Fruit fly (Drosophila melanogaster) whole organism, embryonic: Measurements from ENCODE around the gene CG7381.
A peak's percentile ranks its signal among the peaks of the same experiment; 100 is the strongest.

ENCODE experiments used
- CG10147 ChIP-seq: fragments of 200-800 bp; sonication (Bioruptor generic); optimal IDR thresholded peaks from 2 replicates; lab custom pipeline; 2019; ENCODE audit warnings: missing biosample characterization, mild to moderate bottlenecking, missing genetic modification characterization, moderate library complexity
- CG10979 ChIP-seq: fragments of 200-800 bp; sonication (Bioruptor generic); optimal IDR thresholded peaks from 2 replicates; lab custom pipeline; 2018; ENCODE audit warnings: missing biosample characterization, mild to moderate bottlenecking, missing genetic modification characterization, moderate library complexity
- CG11695 ChIP-seq: fragments of 200-800 bp; sonication (Bioruptor generic); IDR thresholded peaks from 3 replicates; pipeline ENCODE4 v1.3.6; 2022; ENCODE audit warnings: missing biosample characterization, missing genetic modification characterization
- CG11696 ChIP-seq: fragments of 200-800 bp; sonication (Bioruptor generic); IDR thresholded peaks from 2 replicates; pipeline ENCODE4 v1.3.6; 2022; ENCODE audit warnings: missing biosample characterization, missing genetic modification characterization
- CG13296 ChIP-seq: fragments of 200-800 bp; sonication (Bioruptor generic); optimal IDR thresholded peaks from 3 replicates; lab custom pipeline; 2018; ENCODE audit warnings: missing biosample characterization, mild to moderate bottlenecking, missing genetic modification characterization
- CG14050 ChIP-seq: fragments of 200-800 bp; sonication (Bioruptor generic); IDR thresholded peaks from 3 replicates; pipeline ENCODE4 v1.3.6; 2022; ENCODE audit warnings: missing biosample characterization, missing genetic modification characterization
- CG15601 ChIP-seq: fragments of 200-800 bp; sonication (Bioruptor generic); optimal IDR thresholded peaks from 3 replicates; lab custom pipeline; 2019; ENCODE audit warnings: missing biosample characterization, mild to moderate bottlenecking, missing genetic modification characterization, moderate library complexity
- CG1603 ChIP-seq: fragments of 200-800 bp; sonication (Bioruptor generic); optimal IDR thresholded peaks from 2 replicates; lab custom pipeline; 2019; ENCODE audit warnings: missing biosample characterization, mild to moderate bottlenecking, missing genetic modification characterization, moderate library complexity
- CG1647 ChIP-seq: fragments of 200-800 bp; sonication (Bioruptor generic); optimal IDR thresholded peaks from 3 replicates; lab custom pipeline; 2016; ENCODE audit warnings: missing biosample characterization, missing genetic modification characterization
- CG17361 ChIP-seq: fragments of 200-800 bp; sonication (Bioruptor generic); IDR thresholded peaks from 3 replicates; pipeline ENCODE4 v1.3.6; 2022; ENCODE audit warnings: missing biosample characterization, missing genetic modification characterization
- CG2120 ChIP-seq: fragments of 200-800 bp; sonication (Bioruptor generic); optimal IDR thresholded peaks from 3 replicates; lab custom pipeline; 2016; ENCODE audit warnings: missing biosample characterization, missing genetic modification characterization
- CG2202 ChIP-seq: fragments of 200-800 bp; sonication (Bioruptor generic); optimal IDR thresholded peaks from 2 replicates; lab custom pipeline; 2018; ENCODE audit warnings: missing biosample characterization, mild to moderate bottlenecking, missing genetic modification characterization
- CG2678 ChIP-seq: fragments of 200-800 bp; sonication (Bioruptor generic); optimal IDR thresholded peaks from 3 replicates; lab custom pipeline; 2019; ENCODE audit warnings: missing biosample characterization, mild to moderate bottlenecking, missing genetic modification characterization, moderate library complexity
- CG4404 ChIP-seq: fragments of 200-800 bp; sonication (Bioruptor generic); IDR thresholded peaks from 2 replicates; pipeline ENCODE4 v1.3.6; 2022; ENCODE audit warnings: missing biosample characterization, missing genetic modification characterization
- CG5245 ChIP-seq: fragments of 200-800 bp; sonication (Bioruptor generic); optimal IDR thresholded peaks from 3 replicates; lab custom pipeline; 2016; ENCODE audit warnings: missing biosample characterization, missing genetic modification characterization
- CG6175 ChIP-seq: fragments of 200-800 bp; sonication (Bioruptor generic); IDR thresholded peaks from 3 replicates; pipeline ENCODE4 v1.3.6; 2022; ENCODE audit warnings: missing biosample characterization, missing genetic modification characterization
- CG7839 ChIP-seq: fragments of 200-800 bp; sonication (Bioruptor generic); optimal IDR thresholded peaks from 3 replicates; lab custom pipeline; 2018; ENCODE audit warnings: missing biosample characterization, mild to moderate bottlenecking, missing genetic modification characterization, moderate library complexity
- CG9215 ChIP-seq: fragments of 200-800 bp; sonication (Bioruptor generic); IDR thresholded peaks from 2 replicates; pipeline ENCODE4 v1.3.6; 2022; ENCODE audit warnings: missing biosample characterization, missing genetic modification characterization
- CG9932 ChIP-seq: fragments of 200-800 bp; sonication (Bioruptor generic); IDR thresholded peaks from 2 replicates; pipeline ENCODE4 v1.3.6; 2022; ENCODE audit warnings: missing biosample characterization, missing genetic modification characterization
- CoRest ChIP-seq: fragments of 200-800 bp; sonication (Bioruptor generic); optimal IDR thresholded peaks from 3 replicates; lab custom pipeline; 2018; ENCODE audit warnings: missing biosample characterization, mild to moderate bottlenecking, missing genetic modification characterization, moderate library complexity
- D19A ChIP-seq: fragments of 200-800 bp; optimal IDR thresholded peaks from 3 replicates; lab custom pipeline; 2019; ENCODE audit warnings: missing biosample characterization, mild to moderate bottlenecking, missing genetic modification characterization, moderate library complexity
- Drgx ChIP-seq: fragments of 200-800 bp; sonication (Bioruptor generic); IDR thresholded peaks from 2 replicates; pipeline ENCODE4 v1.3.6; 2022; ENCODE audit warnings: missing biosample characterization, missing genetic modification characterization
- Gug ChIP-seq: fragments of 200-800 bp; sonication (Bioruptor generic); IDR thresholded peaks from 4 replicates; pipeline ENCODE4 v1.3.6; 2022; ENCODE audit warnings: missing biosample characterization, missing genetic modification characterization
- Hr51 ChIP-seq, 2 experiments: fragments of 200-800 bp; sonication (Bioruptor generic); optimal IDR thresholded peaks; 2 replicates in 1 of 2; 3 replicates in 1 of 2; lab custom pipeline; 2016 to 2018; ENCODE audit warnings: missing biosample characterization in 2 of 2, missing genetic modification characterization in 2 of 2, mild to moderate bottlenecking in 1 of 2, moderate library complexity in 1 of 2
- Hsf ChIP-seq: fragments of 200-800 bp; sonication (Bioruptor generic); optimal IDR thresholded peaks from 3 replicates; lab custom pipeline; 2016; ENCODE audit warnings: missing biosample characterization, missing genetic modification characterization
- Med ChIP-seq: fragments of 200-800 bp; sonication (Bioruptor generic); peaks from one replicate; lab custom pipeline; 2016; ENCODE audit warnings: missing biosample characterization, missing genetic modification characterization, mild to moderate bottlenecking, inconsistent platforms, moderate library complexity
- Pdp1 ChIP-seq, 2 experiments: fragments of 200-800 bp; sonication (Bioruptor generic); optimal IDR thresholded peaks; 3 replicates each; lab custom pipeline; 2016; ENCODE audit warnings: missing biosample characterization in 2 of 2, missing genetic modification characterization in 2 of 2, mild to moderate bottlenecking in 1 of 2, moderate library complexity in 1 of 2
- Rfx ChIP-seq: fragments of 200-800 bp; sonication (Bioruptor generic); IDR thresholded peaks from 2 replicates; pipeline ENCODE4 v1.3.6; 2022; ENCODE audit warnings: missing biosample characterization, missing genetic modification characterization
- Sin3A ChIP-seq: fragments of >200 bp; optimal IDR thresholded peaks from 2 replicates; lab custom pipeline; 2018
- Sry-β ChIP-seq: fragments of 200-800 bp; sonication (Bioruptor generic); optimal IDR thresholded peaks from 2 replicates; lab custom pipeline; 2018; ENCODE audit warnings: missing biosample characterization, mild to moderate bottlenecking, missing genetic modification characterization, moderate library complexity
- Stat92E ChIP-seq, 3 experiments: fragments of >200 bp in 2 of 3; fragments of 200-800 bp in 1 of 3; sonication (Bioruptor generic) in 1 of 3; optimal IDR thresholded peaks; 2 replicates each; lab custom pipeline; 2017 to 2019; ENCODE audit warnings: missing biosample characterization in 3 of 3, missing genetic modification characterization in 3 of 3, mild to moderate bottlenecking in 1 of 3, moderate library complexity in 1 of 3
- ara ChIP-seq: fragments of 200-800 bp; sonication (Bioruptor generic); IDR thresholded peaks from 2 replicates; pipeline ENCODE4 v1.3.6; 2022; ENCODE audit warnings: missing biosample characterization, missing genetic modification characterization
- cg ChIP-seq: fragments of 200-800 bp; sonication (Bioruptor generic); optimal IDR thresholded peaks from 3 replicates; lab custom pipeline; 2019; ENCODE audit warnings: missing biosample characterization, mild to moderate bottlenecking, missing genetic modification characterization, moderate library complexity
- dm ChIP-seq: fragments of 200-800 bp; sonication (Bioruptor generic); optimal IDR thresholded peaks from 3 replicates; lab custom pipeline; 2016; ENCODE audit warnings: missing biosample characterization, missing genetic modification characterization
- gcm2 ChIP-seq: fragments of 200-800 bp; sonication (Bioruptor generic); optimal IDR thresholded peaks from 2 replicates; lab custom pipeline; 2016; ENCODE audit warnings: missing biosample characterization, missing genetic modification characterization
- gsb-n ChIP-seq: fragments of 200-800 bp; sonication (Bioruptor generic); optimal IDR thresholded peaks from 3 replicates; lab custom pipeline; 2018; ENCODE audit warnings: missing biosample characterization, mild to moderate bottlenecking, missing genetic modification characterization
- hb ChIP-seq: fragments of 200-800 bp; sonication (Bioruptor generic); IDR thresholded peaks from 3 replicates; pipeline ENCODE4 v1.3.6; 2022; ENCODE audit warnings: missing biosample characterization, missing genetic modification characterization; ENCODE audit not compliant: partially characterized antibody
- insv ChIP-seq, 2 experiments: fragments of 200-800 bp; sonication (Bioruptor generic); optimal IDR thresholded peaks; 3 replicates each; lab custom pipeline; 2016 to 2018; ENCODE audit warnings: missing biosample characterization in 2 of 2, missing genetic modification characterization in 2 of 2
- ken ChIP-seq: fragments of 200-800 bp; sonication (Bioruptor generic); IDR thresholded peaks from 3 replicates; pipeline ENCODE4 v1.3.6; 2022; ENCODE audit warnings: missing biosample characterization, missing genetic modification characterization
- lola ChIP-seq, 3 experiments: fragments of >200 bp in 2 of 3; fragments of 200-800 bp in 1 of 3; sonication (Bioruptor generic) in 1 of 3; optimal IDR thresholded peaks; 2 replicates each; lab custom pipeline; 2017 to 2019; ENCODE audit warnings: missing biosample characterization in 3 of 3, missing genetic modification characterization in 3 of 3, mild to moderate bottlenecking in 1 of 3, moderate library complexity in 1 of 3
- org-1 ChIP-seq: fragments of 200-800 bp; sonication (Bioruptor generic); optimal IDR thresholded peaks from 2 replicates; lab custom pipeline; 2017; ENCODE audit warnings: missing biosample characterization, missing genetic modification characterization
- otp ChIP-seq: fragments of 200-800 bp; sonication (Bioruptor generic); IDR thresholded peaks from 3 replicates; pipeline ENCODE4, ENCODE4 v1.3.6; 2022; ENCODE audit warnings: missing biosample characterization, missing genetic modification characterization
- pan ChIP-seq, 4 experiments: fragments of >200 bp in 3 of 4; fragments of 200-800 bp in 1 of 4; sonication (Bioruptor generic) in 1 of 4; optimal IDR thresholded peaks in 3 of 4; IDR thresholded peaks in 1 of 4; 2 replicates each; pipeline versions ENCODE4 v1.3.6 to Lab custom; 2017 to 2022; ENCODE audit warnings: missing biosample characterization in 2 of 4, missing genetic modification characterization in 2 of 4, mixed read lengths in 1 of 4
- pum ChIP-seq: fragments of 200-800 bp; sonication (Bioruptor generic); optimal IDR thresholded peaks from 2 replicates; lab custom pipeline; 2016; ENCODE audit warnings: missing biosample characterization, missing genetic modification characterization
- row ChIP-seq: fragments of 200-800 bp; sonication (Bioruptor generic); IDR thresholded peaks from 3 replicates; pipeline ENCODE4 v1.3.6; 2022; ENCODE audit warnings: missing biosample characterization, missing genetic modification characterization
- sens ChIP-seq: fragments of 200-800 bp; sonication (Bioruptor generic); peaks from one replicate; lab custom pipeline; 2016; ENCODE audit warnings: missing biosample characterization, missing genetic modification characterization
- slbo ChIP-seq: fragments of 200-800 bp; sonication (Bioruptor generic); IDR thresholded peaks from 2 replicates; pipeline ENCODE4 v1.3.6; 2022; ENCODE audit warnings: missing biosample characterization, missing genetic modification characterization
- stwl ChIP-seq: fragments of 200-800 bp; sonication (Bioruptor generic); optimal IDR thresholded peaks from 3 replicates; lab custom pipeline; 2018; ENCODE audit warnings: missing biosample characterization, mild to moderate bottlenecking, missing genetic modification characterization, moderate library complexity
- trem ChIP-seq: fragments of 200-800 bp; optimal IDR thresholded peaks from 3 replicates; lab custom pipeline; 2019; ENCODE audit warnings: missing biosample characterization, mild to moderate bottlenecking, missing genetic modification characterization, moderate library complexity

The CG7381 gene

dm6 chr3R:13014168-13014881 is 37.1 kb upstream of the CG7381 start (continued):
- TF ChIP-seq Stat92E (GFP tag; optimal IDR thresholded peaks at IDR 0.05; lab: Kevin White, UChicago) (peak in 1 of 3 experiments; percentile 20), dm (GFP tag; lab: Kevin White, UChicago) (no peak), row (GFP tag; lab: Robert Waterston, UW) (peak; percentile 44; the same call in 1 of the 3 replicates), org-1 (no peak), ken (GFP tag; lab: Robert Waterston, UW) (no peak), Rfx (GFP tag; lab: Robert Waterston, UW) (peak; percentile 43), gcm2 (GFP tag; lab: Kevin White, UChicago) (no peak), slbo (GFP tag; lab: Robert Waterston, UW) (peak; percentile 26; the same call in 1 of the 2 replicates), CG11695 (GFP tag; lab: Robert Waterston, UW) (0 out of 3 replicates have a peak, but pooled peaks have one; percentile 16), CG15601 (tag; lab: Kevin White, UChicago) (no peak), hb (no peak), lola (GFP tag; optimal IDR thresholded peaks at IDR 0.05; lab: Kevin White, UChicago) (no peak), CG9932 (GFP tag; lab: Robert Waterston, UW) (peak; percentile 42), CG10979 (tag; lab: Kevin White, UChicago) (no peak), stwl (tag; lab: Kevin White, UChicago) (no peak), CG1603 (tag; lab: Kevin White, UChicago) (peak; percentile 33), CG11696 (no peak), cg (GFP tag; lab: Kevin White, UChicago) (no peak), Pdp1 (GFP tag; optimal IDR thresholded peaks at IDR 0.05; lab: Kevin White, UChicago) (no peak), sens (GFP tag; lab: Kevin White, UChicago) (peak; percentile 40), CG14050 (peak; percentile 16; the same call in 1 of the 3 replicates), trem (tag; lab: Kevin White, UChicago) (no peak), CG6175 (no peak), D19A (peak; percentile 55), CG13296 (GFP tag; lab: Kevin White, UChicago) (no peak), gsb-n (tag; lab: Kevin White, UChicago) (no peak), ara (GFP tag; lab: Robert Waterston, UW) (0 out of 2 replicates have a peak, but pooled peaks have one; percentile 33), CG1647 (GFP tag; lab: Kevin White, UChicago) (no peak), Gug (GFP tag; lab: Robert Waterston, UW) (no peak), CoRest (tag; lab: Kevin White, UChicago) (peak; percentile 19), Drgx (GFP tag; lab: Robert Waterston, UW) (peak; percentile 55), CG9215 (peak; percentile 26; the same call in 1 of the 2 replicates), Sin3A (lab: Kevin White, UChicago) (no peak), CG2678 (tag; lab: Kevin White, UChicago) (peak; percentile 20), Sry-β (GFP tag; lab: Kevin White, UChicago) (no peak), Med (GFP tag; lab: Kevin White, UChicago) (peak; percentile 55), CG2120 (peak; percentile 38), CG2202 (tag; lab: Kevin White, UChicago) (no peak), CG5245 (GFP tag; lab: Kevin White, UChicago) (no peak), CG7839 (tag; lab: Kevin White, UChicago) (peak; percentile 8), pan (optimal IDR thresholded peaks at IDR 0.05; lab: Kevin White, UChicago) (no peak), pan (GFP tag; optimal IDR thresholded peaks at IDR 0.05 in 1 of 2, IDR thresholded peaks at IDR 0.05 in 1 of 2) (peak in 1 of 2 experiments; percentile 49), Hsf (peak; percentile 8), insv (GFP tag; optimal IDR thresholded peaks at IDR 0.05; lab: Kevin White, UChicago) (no peak), CG4404 (GFP tag; lab: Robert Waterston, UW) (no peak), CG17361 (GFP tag; lab: Robert Waterston, UW) (0 out of 3 replicates have a peak, but pooled peaks have one; percentile 18), CG10147 (GFP tag; lab: Kevin White, UChicago) (no peak), otp (GFP tag; lab: Robert Waterston, UW) (no peak), pum (no peak), Hr51 (GFP tag; optimal IDR thresholded peaks at IDR 0.05; lab: Kevin White, UChicago) (peak in 1 of 2 experiments; percentile 30)
